Worm (Caenorhabditis elegans): ENCODE measurements around the gene sri-78.

DNA sequence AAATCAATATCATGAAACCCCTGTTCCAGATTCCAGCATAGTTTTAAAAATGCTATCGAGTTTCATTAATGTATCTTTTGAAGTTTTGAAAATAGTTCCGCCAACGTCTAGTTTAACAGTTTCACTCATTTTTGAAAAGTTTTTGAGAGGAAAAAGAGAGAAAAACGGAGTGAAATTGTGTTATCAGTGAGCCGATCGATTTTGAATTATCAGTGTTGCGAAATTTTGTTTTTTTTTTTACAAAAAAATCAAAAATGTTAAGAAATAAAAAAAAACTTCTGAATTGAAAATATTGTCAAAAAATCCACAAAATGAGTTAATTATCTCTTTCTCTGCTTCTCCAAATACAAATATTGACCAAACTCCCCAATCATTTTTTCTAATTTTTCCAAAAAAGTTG, 37.7 kb downstream of the sri-78 start, which contains the start of gene ZC239.13:
- no peak for TF ChIP-seq flt-1 (GFP tag; IDR thresholded peaks at IDR 0.05)
- TF ChIP-seq cog-1 (tag; optimal IDR thresholded peaks at IDR 0.05), result no peak
